Worm (Caenorhabditis elegans) whole organism, young adult: ENCODE data around the gene dct-17.

ENCODE experiments used
- C06A6.2 ChIP-seq: fragments of 200-800 bp; sonication (Bioruptor generic); conservative IDR thresholded peaks from 2 replicates; pipeline ENCODE4 v1.3.6; 2022; ENCODE audit warnings: missing genetic modification characterization, missing compliant biosample characterization
- F23B12.7 ChIP-seq: sonication (generic microtip); optimal IDR thresholded peaks from 2 replicates; lab custom pipeline; 2017; ENCODE audit warnings: missing genetic modification characterization, mild to moderate bottlenecking, missing compliant biosample characterization, antibody characterized with exemption, moderate library complexity; ENCODE audit not compliant: insufficient read depth
- F37B4.10 ChIP-seq: fragments of 200-800 bp; sonication (Bioruptor generic); IDR thresholded peaks from 2 replicates; pipeline ENCODE4 v1.3.6; 2022; ENCODE audit warnings: missing genetic modification characterization, missing compliant biosample characterization
- F39B2.1 ChIP-seq: fragments of 200-800 bp; sonication (Bioruptor generic); IDR thresholded peaks from 2 replicates; pipeline ENCODE4 v1.3.6; 2022; ENCODE audit warnings: missing genetic modification reagents, missing genetic modification characterization, missing compliant biosample characterization
- F52B5.7 ChIP-seq: sonication (generic microtip); optimal IDR thresholded peaks from 2 replicates; lab custom pipeline; 2016; ENCODE audit warnings: mild to moderate bottlenecking, missing genetic modification characterization, missing compliant biosample characterization
- F57A8.1 ChIP-seq: fragments of 200-800 bp; sonication (Bioruptor generic); optimal IDR thresholded peaks from 2 replicates; lab custom pipeline; 2018; ENCODE audit warnings: mild to moderate bottlenecking, missing genetic modification characterization, moderate library complexity, missing compliant biosample characterization
- F57C9.4 ChIP-seq: sonication (generic microtip); optimal IDR thresholded peaks from 2 replicates; lab custom pipeline; 2017; ENCODE audit warnings: mild to moderate bottlenecking, missing genetic modification characterization, missing compliant biosample characterization
- T26A5.8 ChIP-seq: sonication (generic microtip); optimal IDR thresholded peaks from 2 replicates; lab custom pipeline; 2016; ENCODE audit warnings: missing genetic modification characterization, missing compliant biosample characterization
- Y53F4B.3 ChIP-seq: fragments of 200-800 bp; sonication (Bioruptor generic); IDR thresholded peaks from 2 replicates; pipeline ENCODE4 v1.3.6; 2022; ENCODE audit warnings: missing genetic modification reagents, missing genetic modification characterization, missing compliant biosample characterization
- Y53G8AR.9 ChIP-seq: fragments of 200-800 bp; sonication (Bioruptor generic); conservative IDR thresholded peaks from 2 replicates; pipeline ENCODE4 v1.3.6; 2022; ENCODE audit warnings: missing genetic modification reagents, missing genetic modification characterization, missing compliant biosample characterization
- Y67H2A.10 ChIP-seq: fragments of 200-800 bp; sonication (Bioruptor generic); conservative IDR thresholded peaks from 2 replicates; pipeline ENCODE4 v1.3.6; 2022; ENCODE audit warnings: missing genetic modification reagents, missing genetic modification characterization, missing compliant biosample characterization
- Y79H2A.3 ChIP-seq: fragments of 200-800 bp; sonication (Bioruptor generic); conservative IDR thresholded peaks from 2 replicates; pipeline ENCODE4 v1.3.6; 2022; ENCODE audit warnings: missing genetic modification reagents, missing genetic modification characterization, missing compliant biosample characterization
- Y95B8A.8 ChIP-seq: fragments of 200-800 bp; sonication (Bioruptor generic); IDR thresholded peaks from 2 replicates; pipeline ENCODE4 v1.3.6; 2022; ENCODE audit warnings: missing genetic modification reagents, missing genetic modification characterization, missing compliant biosample characterization
- akir-1 ChIP-seq: fragments of 200-800 bp; sonication (Bioruptor generic); optimal IDR thresholded peaks from 2 replicates; lab custom pipeline; 2018; ENCODE audit warnings: mild to moderate bottlenecking, missing genetic modification characterization, moderate library complexity, missing compliant biosample characterization
- atf-7 ChIP-seq: sonication (generic microtip); optimal IDR thresholded peaks from 2 replicates; lab custom pipeline; 2017; ENCODE audit warnings: mild to moderate bottlenecking, missing genetic modification characterization, missing compliant biosample characterization
- attf-5 ChIP-seq: fragments of 200-800 bp; sonication (Bioruptor generic); optimal IDR thresholded peaks from 2 replicates; lab custom pipeline; 2018; ENCODE audit warnings: mild to moderate bottlenecking, missing genetic modification characterization, missing compliant biosample characterization
- bed-1 ChIP-seq: fragments of 200-800 bp; sonication (Bioruptor generic); IDR thresholded peaks from 2 replicates; pipeline ENCODE4 v1.3.6; 2022; ENCODE audit warnings: missing genetic modification reagents, missing genetic modification characterization, missing compliant biosample characterization
- ccch-3 ChIP-seq: fragments of 200-800 bp; sonication (Bioruptor generic); optimal IDR thresholded peaks from 2 replicates; lab custom pipeline; 2018; ENCODE audit warnings: mild to moderate bottlenecking, missing genetic modification characterization, missing compliant biosample characterization
- cebp-2 ChIP-seq: fragments of 200-800 bp; sonication (Bioruptor generic); IDR thresholded peaks from 2 replicates; pipeline ENCODE4 v1.3.6; 2022; ENCODE audit warnings: missing genetic modification characterization, missing compliant biosample characterization
- ceh-100 ChIP-seq: fragments of 200-800 bp; sonication (Bioruptor generic); IDR thresholded peaks from 2 replicates; pipeline ENCODE4 v1.3.6; 2022; ENCODE audit warnings: missing genetic modification reagents, missing genetic modification characterization, missing compliant biosample characterization
- ceh-27 ChIP-seq: fragments of 200-800 bp; sonication (Bioruptor generic); optimal IDR thresholded peaks from 2 replicates; lab custom pipeline; 2018; ENCODE audit warnings: mild to moderate bottlenecking, missing genetic modification characterization, moderate library complexity, missing compliant biosample characterization
- ceh-79 ChIP-seq: sonication (generic microtip); optimal IDR thresholded peaks from 2 replicates; lab custom pipeline; 2017; ENCODE audit warnings: mild to moderate bottlenecking, missing genetic modification characterization, missing compliant biosample characterization
- dpl-1 ChIP-seq: fragments of 150-350 bp; optimal IDR thresholded peaks from 2 replicates; lab custom pipeline; 2014; ENCODE audit warnings: missing biosample characterization, missing genetic modification reagents, missing genetic modification characterization
- efl-1 ChIP-seq: fragments of 150-350 bp; optimal IDR thresholded peaks from 2 replicates; lab custom pipeline; 2014; ENCODE audit warnings: missing biosample characterization, missing genetic modification reagents, missing genetic modification characterization
- egl-44 ChIP-seq: fragments of 200-800 bp; sonication (Bioruptor generic); IDR thresholded peaks from 2 replicates; pipeline ENCODE4 v1.3.6; 2022; ENCODE audit warnings: missing genetic modification reagents, missing genetic modification characterization, missing compliant biosample characterization
- ekl-4 ChIP-seq: fragments of 200-800 bp; sonication (Bioruptor generic); IDR thresholded peaks from 2 replicates; pipeline ENCODE4 v1.3.6; 2022; ENCODE audit warnings: missing genetic modification reagents, missing genetic modification characterization, missing compliant biosample characterization
- fkh-3 ChIP-seq: sonication (generic microtip); optimal IDR thresholded peaks from 2 replicates; lab custom pipeline; 2016; ENCODE audit warnings: mild to moderate bottlenecking, missing genetic modification characterization, missing compliant biosample characterization
- him-1 ChIP-seq: sonication (generic microtip); optimal IDR thresholded peaks from 2 replicates; lab custom pipeline; 2016; ENCODE audit warnings: missing genotype, missing genetic modification reagents, missing genetic modification characterization, missing compliant biosample characterization
- hlh-12 ChIP-seq: sonication (generic microtip); optimal IDR thresholded peaks from 2 replicates; lab custom pipeline; 2016; ENCODE audit warnings: missing genetic modification characterization, missing compliant biosample characterization
- hmg-1.2 ChIP-seq: fragments of 200-800 bp; sonication (Bioruptor generic); IDR thresholded peaks from 2 replicates; pipeline ENCODE4 v1.3.6; 2022; ENCODE audit warnings: missing genetic modification reagents, missing genetic modification characterization, missing compliant biosample characterization
- lin-35 ChIP-seq, 3 experiments: fragments of 150-350 bp in 2 of 3; sonication (generic microtip) in 1 of 3; optimal IDR thresholded peaks; 2 replicates each; lab custom pipeline; 2014 to 2018; ENCODE audit warnings: missing biosample characterization in 3 of 3, missing genetic modification characterization in 3 of 3, missing genetic modification reagents in 3 of 3
- lin-40 ChIP-seq: sonication (generic microtip); optimal IDR thresholded peaks from 2 replicates; lab custom pipeline; 2016; ENCODE audit warnings: missing genetic modification characterization, mild to moderate bottlenecking, missing compliant biosample characterization, missing genotype, missing genetic modification reagents
- lsy-27 ChIP-seq: sonication (generic microtip); optimal IDR thresholded peaks from 2 replicates; lab custom pipeline; 2017; ENCODE audit warnings: missing genetic modification characterization, mild to moderate bottlenecking, missing compliant biosample characterization, antibody characterized with exemption, missing genotype, borderline replicate concordance; ENCODE audit not compliant: insufficient read depth
- mcd-1 ChIP-seq: fragments of 200-800 bp; sonication (Bioruptor generic); IDR thresholded peaks from 2 replicates; pipeline ENCODE4 v1.3.6; 2022; ENCODE audit warnings: missing genetic modification reagents, missing genetic modification characterization, missing compliant biosample characterization
- mxl-1 ChIP-seq: sonication (generic microtip); optimal IDR thresholded peaks from 2 replicates; lab custom pipeline; 2016; ENCODE audit warnings: missing genetic modification characterization, missing compliant biosample characterization
- nhr-120 ChIP-seq: fragments of 200-800 bp; sonication (Bioruptor generic); IDR thresholded peaks from 2 replicates; pipeline ENCODE4 v1.3.6; 2022; ENCODE audit warnings: missing genetic modification characterization, missing compliant biosample characterization
- nhr-27 ChIP-seq: fragments of 200-800 bp; sonication (Bioruptor generic); optimal IDR thresholded peaks from 2 replicates; lab custom pipeline; 2018; ENCODE audit warnings: mild to moderate bottlenecking, missing genetic modification characterization, moderate library complexity, missing compliant biosample characterization
- nhr-80 ChIP-seq: sonication (generic microtip); optimal IDR thresholded peaks from 2 replicates; lab custom pipeline; 2016; ENCODE audit warnings: missing genetic modification characterization, missing compliant biosample characterization
- pha-4 ChIP-seq: fragments of 150-350 bp; sonication (generic microtip); optimal IDR thresholded peaks from 2 replicates; lab custom pipeline; 2014; ENCODE audit warnings: missing biosample characterization, missing genetic modification reagents, missing genetic modification characterization
- rec-8 ChIP-seq, 2 experiments: sonication (generic microtip); optimal IDR thresholded peaks; 2 replicates each; lab custom pipeline; 2016; ENCODE audit warnings: mild to moderate bottlenecking in 2 of 2, missing genetic modification characterization in 2 of 2, missing genetic modification reagents in 2 of 2, missing genotype in 2 of 2, missing biosample characterization in 1 of 2, missing compliant biosample characterization in 1 of 2, moderate library complexity in 1 of 2
- snpc-1.1 ChIP-seq: sonication (generic microtip); optimal IDR thresholded peaks from 2 replicates; lab custom pipeline; 2017; ENCODE audit warnings: missing genetic modification characterization, mild to moderate bottlenecking, missing compliant biosample characterization, antibody characterized with exemption, moderate library complexity, missing genotype, missing genetic modification reagents; ENCODE audit not compliant: insufficient read depth
- snpc-1.3 ChIP-seq: sonication (generic microtip); optimal IDR thresholded peaks from 2 replicates; lab custom pipeline; 2017; ENCODE audit warnings: missing genetic modification characterization, mild to moderate bottlenecking, missing compliant biosample characterization, antibody characterized with exemption, moderate library complexity, missing genotype, missing genetic modification reagents; ENCODE audit not compliant: insufficient read depth
- somi-1 ChIP-seq: fragments of 200-800 bp; sonication (Bioruptor generic); optimal IDR thresholded peaks from 2 replicates; lab custom pipeline; 2018; ENCODE audit warnings: mild to moderate bottlenecking, missing genetic modification characterization, missing compliant biosample characterization
- sptf-2 ChIP-seq: fragments of 200-800 bp; sonication (Bioruptor generic); optimal IDR thresholded peaks from 2 replicates; lab custom pipeline; 2018; ENCODE audit warnings: mild to moderate bottlenecking, missing genetic modification characterization, missing compliant biosample characterization
- tbp1 ChIP-seq: fragments of 200-800 bp; sonication (Bioruptor generic); optimal IDR thresholded peaks from 2 replicates; lab custom pipeline; 2018; ENCODE audit warnings: mild to moderate bottlenecking, missing genetic modification characterization, missing compliant biosample characterization
- tlf-1 ChIP-seq: fragments of 200-800 bp; sonication (Bioruptor generic); optimal IDR thresholded peaks from 2 replicates; lab custom pipeline; 2018; ENCODE audit warnings: mild to moderate bottlenecking, missing genetic modification characterization, missing compliant biosample characterization
- unc-130 ChIP-seq: sonication (generic microtip); optimal IDR thresholded peaks from 2 replicates; lab custom pipeline; 2016; ENCODE audit warnings: missing genetic modification reagents, missing genetic modification characterization, missing compliant biosample characterization
- ztf-18 ChIP-seq: sonication (generic microtip); optimal IDR thresholded peaks from 2 replicates; lab custom pipeline; 2016; ENCODE audit warnings: missing genotype, mild to moderate bottlenecking, missing genetic modification characterization, missing compliant biosample characterization
- ztf-3 ChIP-seq: fragments of 200-800 bp; sonication (Bioruptor generic); optimal IDR thresholded peaks from 2 replicates; lab custom pipeline; 2018; ENCODE audit warnings: mild to moderate bottlenecking, missing genetic modification characterization, missing compliant biosample characterization

dct-17 gene

ce11 chrV:13678542-13678941 lies 52.0 kb downstream of the dct-17 start, which contains the start of the genes tag-65 and ccz-1 (continued):
- peak; percentile 53 for TF ChIP-seq efl-1 (GFP tag; lab: Kevin White, UChicago)
- peak; percentile 23 for TF ChIP-seq snpc-1.1
- no peak for TF ChIP-seq F52B5.7 (tag; lab: Kevin White, UChicago)
- TF ChIP-seq akir-1, result no peak
- no peak for TF ChIP-seq egl-44 (GFP tag; lab: Robert Waterston, UW)
- TF ChIP-seq sptf-2 (GFP tag; lab: Kevin White, UChicago), result no peak
- TF ChIP-seq F39B2.1 (GFP tag; lab: Robert Waterston, UW), result no peak
- TF ChIP-seq ztf-18 (tag; lab: Kevin White, UChicago), result peak; percentile 97
- no peak for TF ChIP-seq F37B4.10
- TF ChIP-seq T26A5.8 (tag; lab: Kevin White, UChicago), result no peak
- no peak for TF ChIP-seq Y95B8A.8 (GFP tag; lab: Robert Waterston, UW)
- TF ChIP-seq nhr-80 (tag; lab: Kevin White, UChicago), result no peak
- TF ChIP-seq him-1 (tag; lab: Kevin White, UChicago), result peak; percentile 5
- peak; percentile 30 for TF ChIP-seq atf-7 (tag; lab: Kevin White, UChicago)
- peak; percentile 61 for TF ChIP-seq F23B12.7 (tag; lab: Kevin White, UChicago)
- TF ChIP-seq Y67H2A.10 (GFP tag; lab: Robert Waterston, UW), result no peak
- no peak for TF ChIP-seq nhr-27 (tag; lab: Kevin White, UChicago)
- peak; percentile 35 for TF ChIP-seq ceh-27 (GFP tag; lab: Kevin White, UChicago)
- peak; percentile 64 for TF ChIP-seq tbp1 (GFP tag; lab: Kevin White, UChicago)
- no peak for TF ChIP-seq ccch-3 (GFP tag; lab: Kevin White, UChicago)
- no peak for TF ChIP-seq Y79H2A.3 (GFP tag; lab: Robert Waterston, UW)
- TF ChIP-seq somi-1, result peak; percentile 29
- TF ChIP-seq F57A8.1 (GFP tag; lab: Kevin White, UChicago), result no peak
- peak; percentile 60 for TF ChIP-seq dpl-1
- TF ChIP-seq rec-8 (tag; optimal IDR thresholded peaks at IDR 0.05; lab: Kevin White, UChicago), result peak in 1 of 2 experiments; percentile 3
- TF ChIP-seq attf-5 (GFP tag; lab: Kevin White, UChicago), result peak; percentile 70
- no peak for TF ChIP-seq ztf-3 (GFP tag; lab: Kevin White, UChicago)
- TF ChIP-seq mxl-1 (tag; lab: Kevin White, UChicago), result no peak
- TF ChIP-seq lin-35 (GFP tag; optimal IDR thresholded peaks at IDR 0.05; lab: Kevin White, UChicago), result peak in 1 of 3 experiments; percentile 89
- TF ChIP-seq ekl-4, result peak; percentile 84
- TF ChIP-seq Y53G8AR.9, result peak; percentile 87
- no peak for TF ChIP-seq lsy-27 (tag; lab: Kevin White, UChicago)
- no peak for TF ChIP-seq nhr-120 (GFP tag; lab: Robert Waterston, UW)
- TF ChIP-seq C06A6.2 (GFP tag; lab: Robert Waterston, UW), result 0 out of 2 replicates have a peak, but pooled peaks have one; percentile 33
- no peak for TF ChIP-seq cebp-2 (GFP tag; lab: Robert Waterston, UW)
- TF ChIP-seq F57C9.4 (tag; lab: Kevin White, UChicago), result no peak
- TF ChIP-seq mcd-1 (GFP tag; lab: Robert Waterston, UW), result peak; percentile 88
- no peak for TF ChIP-seq hlh-12 (tag; lab: Kevin White, UChicago)
- peak; percentile 44 for TF ChIP-seq unc-130
- TF ChIP-seq bed-1 (GFP tag; lab: Robert Waterston, UW), result no peak
- TF ChIP-seq fkh-3 (tag; lab: Kevin White, UChicago), result no peak
- TF ChIP-seq hmg-1.2 (GFP tag; lab: Robert Waterston, UW), result peak; percentile 98
- no peak for TF ChIP-seq Y53F4B.3 (GFP tag; lab: Robert Waterston, UW)
- no peak for TF ChIP-seq ceh-79 (tag; lab: Kevin White, UChicago)
- TF ChIP-seq pha-4 (tag; lab: Kevin White, UChicago), result peak; percentile 13
- TF ChIP-seq lin-40 (tag; lab: Kevin White, UChicago), result peak; percentile 85
- TF ChIP-seq ceh-100 (GFP tag; lab: Robert Waterston, UW), result peak; percentile 79
- no peak for TF ChIP-seq snpc-1.3 (tag; lab: Kevin White, UChicago)
- TF ChIP-seq tlf-1 (GFP tag; lab: Kevin White, UChicago), result peak; percentile 77
